Fruit fly (Drosophila melanogaster): ENCODE data around the gene CG7600.

The CG7600 gene

DNA sequence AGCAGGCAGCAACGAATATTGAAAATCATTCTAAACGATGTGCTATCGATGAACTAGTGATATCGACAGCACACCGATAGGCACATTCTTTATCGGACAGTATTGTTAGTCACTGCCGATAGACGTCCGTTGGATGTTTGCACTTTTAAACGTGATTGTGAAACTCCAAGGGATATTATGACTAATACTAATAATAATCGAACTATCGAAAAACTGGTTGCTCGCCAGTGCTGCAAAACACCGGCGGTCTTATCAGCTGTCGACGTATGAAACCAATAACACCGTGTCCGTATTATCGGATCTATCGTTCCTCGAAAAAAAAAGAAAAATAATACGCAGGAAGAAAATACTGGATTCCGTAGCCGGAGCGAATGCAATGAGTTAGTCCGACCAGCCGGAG lies at the start of gene CG7600, which contains the start of gene Ube3a (continued):
- TF ChIP-seq CG6654 (GFP tag; optimal IDR thresholded peaks at IDR 0.05) = no peak
- no peak for TF ChIP-seq CG31365 (tag; optimal IDR thresholded peaks at IDR 0.05)
- no peak for TF ChIP-seq odd (GFP tag; optimal IDR thresholded peaks at IDR 0.05)
- no peak for TF ChIP-seq lov (optimal IDR thresholded peaks at IDR 0.05)
- TF ChIP-seq lov (GFP tag; IDR thresholded peaks at IDR 0.05) = no peak
- no peak for TF ChIP-seq gsb (GFP tag; IDR thresholded peaks at IDR 0.05)
- peak; percentile 11 for TF ChIP-seq Dad (GFP tag; optimal IDR thresholded peaks at IDR 0.05)
- peak; percentile 71 for TF ChIP-seq Sin3A (optimal IDR thresholded peaks at IDR 0.05)
- no peak for TF ChIP-seq br (optimal IDR thresholded peaks at IDR 0.05)
- no peak for TF ChIP-seq NC2α (GFP tag; optimal IDR thresholded peaks at IDR 0.05)
- TF ChIP-seq CG15073 (GFP tag; optimal IDR thresholded peaks at IDR 0.05) = no peak
- peak; percentile 60 for TF ChIP-seq CG9932 (GFP tag; IDR thresholded peaks at IDR 0.05)
- TF ChIP-seq hkb (optimal IDR thresholded peaks at IDR 0.05) = no peak
- peak; percentile 34; the same call in 1 of the 2 replicates for TF ChIP-seq hkb (GFP tag; IDR thresholded peaks at IDR 0.05)
- peak; percentile 45 for TF ChIP-seq CG2678 (tag; optimal IDR thresholded peaks at IDR 0.05)
- no peak for TF ChIP-seq al (GFP tag; IDR thresholded peaks at IDR 0.05)
- TF ChIP-seq CG42726 (GFP tag; IDR thresholded peaks at IDR 0.05; ENCODE audit: partially characterized antibody) = peak; percentile 91; the same call in 1 of the 2 replicates
- TF ChIP-seq CG31441 (GFP tag; IDR thresholded peaks at IDR 0.05) = peak; percentile 49; the same call in 1 of the 2 replicates
- TF ChIP-seq Oli (tag; optimal IDR thresholded peaks at IDR 0.05) = no peak
- peak; percentile 54 for TF ChIP-seq CHES-1-like (GFP tag; optimal IDR thresholded peaks at IDR 0.05)
- peak; percentile 9 for TF ChIP-seq Nf-YB (GFP tag; optimal IDR thresholded peaks at IDR 0.05)
- TF ChIP-seq CG10565 (GFP tag; optimal IDR thresholded peaks at IDR 0.05) = no peak
- TF ChIP-seq NK7.1 (GFP tag; optimal IDR thresholded peaks at IDR 0.05) = no peak
- no peak for TF ChIP-seq sr (GFP tag; IDR thresholded peaks at IDR 0.05)
- TF ChIP-seq CG3163 (GFP tag; optimal IDR thresholded peaks at IDR 0.05) = peak; percentile 47
- peak; percentile 86 for TF ChIP-seq YL-1 (GFP tag; optimal IDR thresholded peaks at IDR 0.05)
- peak; percentile 64 for TF ChIP-seq grn (GFP tag; optimal IDR thresholded peaks at IDR 0.05)
- TF ChIP-seq ttk (GFP tag; IDR thresholded peaks at IDR 0.05) = no peak
- peak; percentile 25 for TF ChIP-seq CG7556 (GFP tag; optimal IDR thresholded peaks at IDR 0.05)
- TF ChIP-seq E2f1 (GFP tag; IDR thresholded peaks at IDR 0.05) = no peak; the same call in 1 of the 2 replicates
- TF ChIP-seq pnt (GFP tag; optimal IDR thresholded peaks at IDR 0.05) = no peak
- TF ChIP-seq insv (GFP tag; optimal IDR thresholded peaks at IDR 0.05) = peak in 1 of 2 experiments; percentile 73
- peak; percentile 98 for TF ChIP-seq Dref (GFP tag; IDR thresholded peaks at IDR 0.05)
- peak; percentile 6 for TF ChIP-seq CG1602 (GFP tag; optimal IDR thresholded peaks at IDR 0.05)
- peak; percentile 32 for TF ChIP-seq pb (GFP tag; optimal IDR thresholded peaks at IDR 0.05)
- TF ChIP-seq shn (GFP tag; optimal IDR thresholded peaks at IDR 0.05) = peak; percentile 34
- TF ChIP-seq CG11247 (GFP tag; IDR thresholded peaks at IDR 0.05) = peak; percentile 20; the same call in 1 of the 2 replicates
- no peak for TF ChIP-seq CG5180 (GFP tag; optimal IDR thresholded peaks at IDR 0.05)
- TF ChIP-seq gce (GFP tag; IDR thresholded peaks at IDR 0.05) = no peak
- peak; percentile 13 for TF ChIP-seq CTCF (GFP tag; optimal IDR thresholded peaks at IDR 0.05)
- TF ChIP-seq ara (GFP tag; IDR thresholded peaks at IDR 0.05) = no peak
- TF ChIP-seq CG10267 (tag; optimal IDR thresholded peaks at IDR 0.05) = peak; percentile 99
- TF ChIP-seq Bteb2 (GFP tag; optimal IDR thresholded peaks at IDR 0.05) = peak; percentile 54
- TF ChIP-seq ap (GFP tag; IDR thresholded peaks at IDR 0.05) = no peak
- TF ChIP-seq HmgD (GFP tag; optimal IDR thresholded peaks at IDR 0.05) = peak; percentile 88
- TF ChIP-seq CG2129 (GFP tag; IDR thresholded peaks at IDR 0.05; ENCODE audit: partially characterized antibody) = peak; percentile 93
- peak; percentile 68 for TF ChIP-seq sob (GFP tag; IDR thresholded peaks at IDR 0.05)
- no peak for TF ChIP-seq danr (GFP tag; IDR thresholded peaks at IDR 0.05)
- peak; percentile 22 for TF ChIP-seq Six4 (GFP tag; optimal IDR thresholded peaks at IDR 0.05)
- peak; percentile 56 for TF ChIP-seq CG30020 (tag; optimal IDR thresholded peaks at IDR 0.05)
- peak; percentile 7 for TF ChIP-seq CG9817 (tag; optimal IDR thresholded peaks at IDR 0.05)
- no peak for TF ChIP-seq pros (GFP tag; optimal IDR thresholded peaks at IDR 0.05)
- no peak for TF ChIP-seq CG30431 (GFP tag; optimal IDR thresholded peaks at IDR 0.05)
- no peak for TF ChIP-seq Hr39 (optimal IDR thresholded peaks at IDR 0.05)
- peak; percentile 81 for TF ChIP-seq dm (GFP tag; optimal IDR thresholded peaks at IDR 0.05)
